Fruit fly (Drosophila melanogaster): Measurements from ENCODE around the gene Or85f.

DNA sequence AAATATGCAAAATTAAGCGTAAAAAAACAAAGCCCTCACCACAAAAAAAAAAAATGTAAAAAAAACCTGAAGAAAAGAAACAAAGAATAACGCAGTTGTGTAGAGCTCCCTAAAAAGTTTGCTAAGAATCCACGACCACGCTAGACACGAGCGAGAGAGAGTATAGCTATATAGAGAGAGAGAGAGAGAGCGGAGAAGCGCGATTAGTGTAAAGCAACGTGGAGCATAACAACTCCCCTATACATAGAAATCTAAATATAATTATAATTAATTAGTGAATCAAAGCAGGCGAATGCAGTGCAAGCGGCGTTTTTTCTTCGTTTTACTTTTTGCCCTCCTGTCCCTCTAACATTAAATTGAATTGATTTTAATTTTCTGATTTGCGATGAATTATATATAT is 38.6 kb upstream of the Or85f start:
- TF ChIP-seq Myc (optimal IDR thresholded peaks at IDR 0.05), result no peak
- no peak for TF ChIP-seq Sin3A (optimal IDR thresholded peaks at IDR 0.05)
- no peak for TF ChIP-seq psq (optimal IDR thresholded peaks at IDR 0.05)
- TF ChIP-seq ttk (optimal IDR thresholded peaks at IDR 0.05), result no peak
- no peak for TF ChIP-seq h (optimal IDR thresholded peaks at IDR 0.05)
